Worm (Caenorhabditis elegans): Measurements from ENCODE around the gene cash-1.

The cash-1 gene

ce11 chrV:10399290-10399689 is 37.2 kb downstream of the cash-1 start:
- no peak for TF ChIP-seq ceh-16 (tag; optimal IDR thresholded peaks at IDR 0.05)
- peak; percentile 37 for TF ChIP-seq crh-2 (tag; optimal IDR thresholded peaks at IDR 0.05)
- TF ChIP-seq nhr-21 (tag; optimal IDR thresholded peaks at IDR 0.05): no peak
- peak; percentile 24 for TF ChIP-seq gmeb-1 (tag; optimal IDR thresholded peaks at IDR 0.05)
- TF ChIP-seq sma-3 (GFP tag; optimal IDR thresholded peaks at IDR 0.05): no peak
- peak; percentile 76 for TF ChIP-seq sma-9 (GFP tag; optimal IDR thresholded peaks at IDR 0.05)
- TF ChIP-seq sma-9 (tag; optimal IDR thresholded peaks at IDR 0.05): no peak
- peak; percentile 93 for TF ChIP-seq fos-1 (tag; optimal IDR thresholded peaks at IDR 0.05)
- TF ChIP-seq nhr-129 (tag; optimal IDR thresholded peaks at IDR 0.05): peak; percentile 80

ce11 chrV:10402804-10403203 is 40.7 kb downstream of the cash-1 start, which contains the start of gene F15H10.8:
Gene F15H10.8, minus strand, starts transcription at chrV:10402904.
- TF ChIP-seq fos-1 (tag; optimal IDR thresholded peaks at IDR 0.05) (no peak), snpc-4 (tag; optimal IDR thresholded peaks at IDR 0.05) (no peak), crh-2 (tag; optimal IDR thresholded peaks at IDR 0.05) (no peak), egl-27 (tag; optimal IDR thresholded peaks at IDR 0.05) (no peak), nhr-11 (tag; optimal IDR thresholded peaks at IDR 0.05) (no peak), ztf-4 (tag; optimal IDR thresholded peaks at IDR 0.05) (no peak), peb-1 (tag; optimal IDR thresholded peaks at IDR 0.05) (no peak), lin-13 (GFP tag; optimal IDR thresholded peaks at IDR 0.05) (no peak), unc-55 (GFP tag; optimal IDR thresholded peaks at IDR 0.05) (no peak), elt-1 (tag; optimal IDR thresholded peaks at IDR 0.05) (no peak), sma-3 (GFP tag; optimal IDR thresholded peaks at IDR 0.05) (no peak), aly-2 (tag; optimal IDR thresholded peaks at IDR 0.05) (no peak)

- TF ChIP-seq nhr-6 (tag; optimal IDR thresholded peaks at IDR 0.05) (no peak), nhr-21 (tag; optimal IDR thresholded peaks at IDR 0.05) (no peak), nhr-237 (tag; optimal IDR thresholded peaks at IDR 0.05) (no peak), sma-9 (GFP tag; optimal IDR thresholded peaks at IDR 0.05) (no peak), sma-9 (tag; optimal IDR thresholded peaks at IDR 0.05) (no peak), ceh-16 (tag; optimal IDR thresholded peaks at IDR 0.05) (no peak), fos-1 (tag; optimal IDR thresholded peaks at IDR 0.05) (peak; percentile 29), C34F6.9 (tag; optimal IDR thresholded peaks at IDR 0.05) (no peak), gmeb-1 (tag; optimal IDR thresholded peaks at IDR 0.05) (no peak)
Observed at ce11 chrV:10404701-10405100, 42.6 kb downstream of the cash-1 start.

- no peak for TF ChIP-seq snpc-4 (tag; optimal IDR thresholded peaks at IDR 0.05)
- no peak for TF ChIP-seq nhr-11 (tag; optimal IDR thresholded peaks at IDR 0.05)
- TF ChIP-seq lin-11 (tag; optimal IDR thresholded peaks at IDR 0.05): no peak
- TF ChIP-seq alr-1 (tag; optimal IDR thresholded peaks at IDR 0.05): no peak
- no peak for TF ChIP-seq nhr-23 (tag; optimal IDR thresholded peaks at IDR 0.05)
- TF ChIP-seq nhr-21 (tag; optimal IDR thresholded peaks at IDR 0.05): no peak
- no peak for TF ChIP-seq nhr-237 (tag; optimal IDR thresholded peaks at IDR 0.05)
- no peak for TF ChIP-seq nhr-12 (tag; optimal IDR thresholded peaks at IDR 0.05)
- TF ChIP-seq ztf-4 (tag; optimal IDR thresholded peaks at IDR 0.05): no peak
- TF ChIP-seq skn-1 (tag; optimal IDR thresholded peaks at IDR 0.05): no peak
- TF ChIP-seq lin-39 (tag; optimal IDR thresholded peaks at IDR 0.05): no peak
- no peak for TF ChIP-seq elt-1 (tag; optimal IDR thresholded peaks at IDR 0.05)
- TF ChIP-seq ztf-11 (tag; optimal IDR thresholded peaks at IDR 0.05): no peak
- TF ChIP-seq elt-3 (tag; optimal IDR thresholded peaks at IDR 0.05): no peak
- no peak for TF ChIP-seq gmeb-1 (tag; optimal IDR thresholded peaks at IDR 0.05)
- no peak for TF ChIP-seq C34F6.9 (tag; optimal IDR thresholded peaks at IDR 0.05)
- no peak for TF ChIP-seq blmp-1 (tag; optimal IDR thresholded peaks at IDR 0.05; ENCODE audit: insufficient read depth)
- TF ChIP-seq dmd-4 (tag; optimal IDR thresholded peaks at IDR 0.05): no peak
Observed at ce11 chrV:10406313-10406712, 44.3 kb downstream of the cash-1 start, which contains the start of gene F15H10.7. Gene F15H10.7, minus strand, starts transcription at chrV:10406413.

- TF ChIP-seq elt-3 (tag; optimal IDR thresholded peaks at IDR 0.05) (no peak), peb-1 (tag; optimal IDR thresholded peaks at IDR 0.05) (no peak), dmd-4 (tag; optimal IDR thresholded peaks at IDR 0.05) (no peak), egl-27 (tag; optimal IDR thresholded peaks at IDR 0.05) (no peak), F13H6.1 (tag; optimal IDR thresholded peaks at IDR 0.05) (no peak), mdl-1 (tag; optimal IDR thresholded peaks at IDR 0.05) (no peak), nhr-11 (tag; optimal IDR thresholded peaks at IDR 0.05) (no peak), nhr-6 (tag; optimal IDR thresholded peaks at IDR 0.05) (no peak), lin-13 (GFP tag; optimal IDR thresholded peaks at IDR 0.05) (no peak), nhr-12 (tag; optimal IDR thresholded peaks at IDR 0.05) (no peak), nhr-25 (tag; optimal IDR thresholded peaks at IDR 0.05) (no peak), nhr-10 (tag; optimal IDR thresholded peaks at IDR 0.05) (no peak), zag-1 (tag; optimal IDR thresholded peaks at IDR 0.05) (no peak), sem-4 (tag; optimal IDR thresholded peaks at IDR 0.05) (no peak), unc-39 (tag; optimal IDR thresholded peaks at IDR 0.05) (no peak), C34F6.9 (tag; optimal IDR thresholded peaks at IDR 0.05) (no peak), sma-3 (GFP tag; optimal IDR thresholded peaks at IDR 0.05) (no peak)
Observed at ce11 chrV:10410030-10410713, 48.1 kb downstream of the cash-1 start, which contains the start of gene F15H10.12. Gene F15H10.12, minus strand, starts transcription at chrV:10410080.

Data from whole organism, L2 larva.